Worm (Caenorhabditis elegans): ENCODE results near the gene ZK354.2.
"Not testable (repeated sequence)": the region's sequence is repeated elsewhere in the genome, so short reads cannot be mapped to it uniquely, and the experiment has no call there.

Gene ZK354.2

ce11 chrIV:5288932-5289331 lies 24.3 kb upstream of the ZK354.2 start:
- TF ChIP-seq tbx-2 (tag; optimal IDR thresholded peaks at IDR 0.05) (no peak), ceh-48 (tag; optimal IDR thresholded peaks at IDR 0.05) (no peak), rnt-1 (tag; optimal IDR thresholded peaks at IDR 0.05) (no peak), hlh-15 (tag; optimal IDR thresholded peaks at IDR 0.05) (no peak), npax-4 (tag; optimal IDR thresholded peaks at IDR 0.05) (no peak), hlh-8 (tag; optimal IDR thresholded peaks at IDR 0.05) (no peak), ceh-9 (tag; optimal IDR thresholded peaks at IDR 0.05) (no peak), hlh-30 (tag; optimal IDR thresholded peaks at IDR 0.05; ENCODE audit: insufficient read depth) (no peak), ceh-19 (GFP tag; optimal IDR thresholded peaks at IDR 0.05) (no peak), pha-4 (tag; optimal IDR thresholded peaks at IDR 0.05) (no peak), ceh-22 (tag; optimal IDR thresholded peaks at IDR 0.05) (no peak), pat-9 (tag; optimal IDR thresholded peaks at IDR 0.05) (no peak)

ce11 chrIV:5290547-5290946 lies 22.7 kb upstream of the ZK354.2 start, which contains the start of gene nlp-47:
Gene nlp-47 (plus strand): TSS chrIV:5290847.
- TF ChIP-seq ceh-48 (tag; optimal IDR thresholded peaks at IDR 0.05) (no peak), hlh-13 (GFP tag; optimal IDR thresholded peaks at IDR 0.05) (no peak), madf-2 (tag; optimal IDR thresholded peaks at IDR 0.05) (no peak), tbx-7 (tag; optimal IDR thresholded peaks at IDR 0.05) (no peak), ceh-45 (GFP tag; IDR thresholded peaks at IDR 0.05) (no peak), sox-4 (tag; optimal IDR thresholded peaks at IDR 0.05) (no peak), fkh-6 (tag; optimal IDR thresholded peaks at IDR 0.05) (no peak), ceh-18 (tag; optimal IDR thresholded peaks at IDR 0.05) (no peak), ceh-30 (tag; optimal IDR thresholded peaks at IDR 0.05) (no peak), nhr-232 (tag; optimal IDR thresholded peaks at IDR 0.05) (no peak), C38D4.7 (GFP tag; optimal IDR thresholded peaks at IDR 0.05) (no peak), nhr-11 (tag; optimal IDR thresholded peaks at IDR 0.05) (no peak), ceh-22 (tag; optimal IDR thresholded peaks at IDR 0.05) (no peak)

ce11 chrIV:5291207-5291606 lies 22.0 kb upstream of the ZK354.2 start:
- TF ChIP-seq nhr-232 (tag; optimal IDR thresholded peaks at IDR 0.05): no peak
- TF ChIP-seq unc-86 (tag; optimal IDR thresholded peaks at IDR 0.05): no peak

- TF ChIP-seq nhr-232 (tag; optimal IDR thresholded peaks at IDR 0.05) (no peak), ama-1 (optimal IDR thresholded peaks at IDR 0.05) (no peak), ttx-3 (tag; optimal IDR thresholded peaks at IDR 0.05) (no peak), sox-4 (tag; optimal IDR thresholded peaks at IDR 0.05) (no peak), madf-2 (tag; optimal IDR thresholded peaks at IDR 0.05) (no peak), ceh-19 (GFP tag; optimal IDR thresholded peaks at IDR 0.05) (no peak), ceh-31 (tag; optimal IDR thresholded peaks at IDR 0.05) (no peak), ceh-14 (tag; optimal IDR thresholded peaks at IDR 0.05) (no peak), ceh-18 (tag; optimal IDR thresholded peaks at IDR 0.05) (no peak)
Observed at ce11 chrIV:5294467-5294866, 18.7 kb upstream of the ZK354.2 start.

ce11 chrIV:5295240-5295639 lies 18.0 kb upstream of the ZK354.2 start, which contains the start of gene msp-51:
Gene msp-51 (minus strand): TSS chrIV:5295340.
- TF ChIP-seq che-1, pqm-1, unc-86 (tag; optimal IDR thresholded peaks at IDR 0.05): not testable (repeated sequence)

ce11 chrIV:5297436-5298012 lies 15.7 kb upstream of the ZK354.2 start, which contains the start of the genes ZK354.6 and msp-113:
Gene ZK354.6 (minus strand): TSS chrIV:5297536.
Gene msp-113 (plus strand): TSS chrIV:5297962.
- TF ChIP-seq elt-2 (tag; optimal IDR thresholded peaks at IDR 0.05): no peak
- TF ChIP-seq sox-4 (tag; optimal IDR thresholded peaks at IDR 0.05): no peak
- no peak for TF ChIP-seq syd-9 (tag; optimal IDR thresholded peaks at IDR 0.05)
- no peak for TF ChIP-seq ceh-24 (tag; optimal IDR thresholded peaks at IDR 0.05)
- no peak for TF ChIP-seq pqm-1 (tag; optimal IDR thresholded peaks at IDR 0.05)
- no peak for TF ChIP-seq nhr-232 (tag; optimal IDR thresholded peaks at IDR 0.05)
- no peak for TF ChIP-seq elt-4 (tag; optimal IDR thresholded peaks at IDR 0.05)
- TF ChIP-seq ceh-9 (tag; optimal IDR thresholded peaks at IDR 0.05): no peak
- no peak for TF ChIP-seq ceh-48 (tag; optimal IDR thresholded peaks at IDR 0.05)
- TF ChIP-seq ama-1 (optimal IDR thresholded peaks at IDR 0.05): no peak
- no peak for TF ChIP-seq mec-3 (tag; optimal IDR thresholded peaks at IDR 0.05; ENCODE audit: borderline replicate concordance)
- no peak for TF ChIP-seq pha-2 (tag; optimal IDR thresholded peaks at IDR 0.05)
- no peak for TF ChIP-seq madf-2 (tag; optimal IDR thresholded peaks at IDR 0.05)
- no peak for TF ChIP-seq unc-55 (GFP tag; optimal IDR thresholded peaks at IDR 0.05)
- TF ChIP-seq C08G9.2 (tag; optimal IDR thresholded peaks at IDR 0.05): no peak
- TF ChIP-seq K09A11.1 (tag; optimal IDR thresholded peaks at IDR 0.05; ENCODE audit: insufficient read depth): no peak
- no peak for TF ChIP-seq ceh-6 (GFP tag; optimal IDR thresholded peaks at IDR 0.05)
- no peak for TF ChIP-seq dmd-4 (tag; optimal IDR thresholded peaks at IDR 0.05; ENCODE audit: borderline replicate concordance)
